Worm (Caenorhabditis elegans) whole organism, midembryonic: ENCODE measurements around the gene T24B8.4.

Experiments used
- flt-1 ChIP-seq: fragments of 200-800 bp; sonication (Bioruptor generic); IDR thresholded peaks from 2 replicates; pipeline ENCODE4 v1.3.6; 2022; ENCODE audit warnings: missing genetic modification characterization, missing compliant biosample characterization
- klf-2 ChIP-seq: fragments of 200-800 bp; sonication (Bioruptor generic); conservative IDR thresholded peaks from 2 replicates; pipeline ENCODE4 v1.3.6; 2022; ENCODE audit warnings: missing genetic modification reagents, missing genetic modification characterization, missing compliant biosample characterization
- med-1 ChIP-seq: sonication (generic microtip); optimal IDR thresholded peaks from 2 replicates; lab custom pipeline; 2017; ENCODE audit warnings: missing genetic modification characterization, mild to moderate bottlenecking, missing compliant biosample characterization, antibody characterized with exemption, missing genetic modification reagents; ENCODE audit not compliant: insufficient read depth
- ztf-23 ChIP-seq: fragments of 200-800 bp; sonication (Bioruptor generic); IDR thresholded peaks from 2 replicates; pipeline ENCODE4 v1.3.6; 2022; ENCODE audit warnings: missing genetic modification reagents, missing genetic modification characterization, missing compliant biosample characterization
- ztf-29 ChIP-seq: fragments of 200-800 bp; sonication (Bioruptor generic); IDR thresholded peaks from 2 replicates; pipeline ENCODE4 v1.3.6; 2022; ENCODE audit warnings: missing genetic modification reagents, missing genetic modification characterization, missing compliant biosample characterization

DNA sequence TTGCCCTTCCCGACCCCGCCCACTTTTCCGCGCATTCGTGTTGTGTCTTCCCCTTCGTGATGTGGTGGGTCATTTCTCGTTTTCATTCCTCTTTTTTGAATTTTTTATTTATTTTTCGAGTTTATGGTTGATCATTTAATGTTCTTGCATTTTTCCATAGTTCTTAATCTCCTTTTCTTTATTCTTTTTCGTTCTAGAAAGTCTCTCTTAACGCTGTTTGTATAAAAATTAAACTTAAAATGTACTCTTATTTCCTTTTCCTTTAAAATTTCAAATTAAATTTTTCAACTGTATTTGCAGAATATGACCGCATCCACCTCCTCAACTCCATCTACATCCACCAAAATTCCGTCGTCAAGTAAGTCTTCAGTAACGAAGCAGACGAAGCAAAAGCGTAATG, 15.7 kb upstream of the T24B8.4 start, which contains the start of gene hlh-3:
- TF ChIP-seq ztf-29 (GFP tag; lab: Robert Waterston, UW) (no peak), ztf-23 (GFP tag; lab: Robert Waterston, UW) (no peak), flt-1 (GFP tag; lab: Robert Waterston, UW) (no peak), med-1 (GFP tag; lab: Kevin White, UChicago) (no peak), klf-2 (GFP tag; lab: Robert Waterston, UW) (no peak)
